Fruit fly (Drosophila melanogaster): ENCODE results near the gene pigeon.
A peak's percentile ranks its signal among the peaks of the same experiment; 100 is the strongest.

pigeon gene

dm6 chr2L:19190195-19190594 is 4.4 kb downstream of the pigeon start, which contains the start of gene drl (continued):
- no peak for TF ChIP-seq CG6654 (GFP tag; optimal IDR thresholded peaks at IDR 0.05)
- no peak for TF ChIP-seq CG7556 (GFP tag; optimal IDR thresholded peaks at IDR 0.05)
- TF ChIP-seq dati (GFP tag; IDR thresholded peaks at IDR 0.05) = no peak
- no peak for TF ChIP-seq cato (GFP tag; optimal IDR thresholded peaks at IDR 0.05; ENCODE audit: borderline replicate concordance)
- TF ChIP-seq CG15601 (tag; optimal IDR thresholded peaks at IDR 0.05) = peak; percentile 9
- no peak for TF ChIP-seq da (GFP tag; optimal IDR thresholded peaks at IDR 0.05)
- peak; percentile 60 for TF ChIP-seq ato (GFP tag; IDR thresholded peaks at IDR 0.05; ENCODE audit: partially characterized antibody)
- TF ChIP-seq lbe (GFP tag; optimal IDR thresholded peaks at IDR 0.05) = no peak
- TF ChIP-seq Oli (tag; optimal IDR thresholded peaks at IDR 0.05) = no peak
- peak; percentile 1 for TF ChIP-seq CG8388 (GFP tag; optimal IDR thresholded peaks at IDR 0.05)
- no peak for TF ChIP-seq tgo (GFP tag; IDR thresholded peaks at IDR 0.05)
- TF ChIP-seq bcd (GFP tag; optimal IDR thresholded peaks at IDR 0.05) = no peak
- no peak for TF ChIP-seq CG18476 (GFP tag; optimal IDR thresholded peaks at IDR 0.05)
- TF ChIP-seq CG6272 (GFP tag; IDR thresholded peaks at IDR 0.05) = no peak
- TF ChIP-seq CG12299 (tag; optimal IDR thresholded peaks at IDR 0.05) = peak; percentile 12
- peak; percentile 10 for TF ChIP-seq CG6854 (GFP tag; optimal IDR thresholded peaks at IDR 0.05)
- TF ChIP-seq onecut (GFP tag; IDR thresholded peaks at IDR 0.05) = peak; percentile 27; the same call in 1 of the 2 replicates
- TF ChIP-seq CG18619 (GFP tag; optimal IDR thresholded peaks at IDR 0.05) = no peak
- no peak for TF ChIP-seq CG14965 (GFP tag; optimal IDR thresholded peaks at IDR 0.05; ENCODE audit: borderline replicate concordance)
- no peak for TF ChIP-seq ap (GFP tag; IDR thresholded peaks at IDR 0.05)
- peak; percentile 51 for TF ChIP-seq bigmax (GFP tag; optimal IDR thresholded peaks at IDR 0.05)
- no peak for TF ChIP-seq HLH4C (GFP tag; IDR thresholded peaks at IDR 0.05; ENCODE audit: partially characterized antibody)
- TF ChIP-seq CG11247 (GFP tag; IDR thresholded peaks at IDR 0.05) = peak; percentile 6; the same call in 1 of the 2 replicates
- TF ChIP-seq HLHmδ (GFP tag; optimal IDR thresholded peaks at IDR 0.05) = peak; percentile 97
- no peak for TF ChIP-seq gsb (GFP tag; IDR thresholded peaks at IDR 0.05)
- TF ChIP-seq H15 (GFP tag; IDR thresholded peaks at IDR 0.05) = 0 out of 3 replicates have a peak, but pooled peaks have one; percentile 8
- TF ChIP-seq CG3995 (GFP tag; optimal IDR thresholded peaks at IDR 0.05) = no peak
- TF ChIP-seq CG32532 (GFP tag; IDR thresholded peaks at IDR 0.05) = peak; percentile 17; the same call in 1 of the 2 replicates
- TF ChIP-seq CG13296 (GFP tag; optimal IDR thresholded peaks at IDR 0.05) = peak; percentile 39
- peak; percentile 43; the same call in 1 of the 3 replicates for TF ChIP-seq zen2 (GFP tag; IDR thresholded peaks at IDR 0.05; ENCODE audit: partially characterized antibody)
- no peak for TF ChIP-seq crp (GFP tag; optimal IDR thresholded peaks at IDR 0.05)
- TF ChIP-seq ind (GFP tag; optimal IDR thresholded peaks at IDR 0.05) = no peak
- peak; percentile 3 for TF ChIP-seq MESR4 (GFP tag; optimal IDR thresholded peaks at IDR 0.05)
- TF ChIP-seq cg (GFP tag; optimal IDR thresholded peaks at IDR 0.05) = no peak
- TF ChIP-seq Sry-δ (GFP tag; optimal IDR thresholded peaks at IDR 0.05) = no peak
- TF ChIP-seq Dfd (GFP tag; optimal IDR thresholded peaks at IDR 0.05) = no peak
- TF ChIP-seq Dll (GFP tag; IDR thresholded peaks at IDR 0.05; ENCODE audit: partially characterized antibody) = no peak
- TF ChIP-seq Adf1 (GFP tag; IDR thresholded peaks at IDR 0.05) = no peak; the same call in 1 of the 2 replicates
- no peak; the same call in 1 of the 2 replicates for TF ChIP-seq CG31441 (GFP tag; IDR thresholded peaks at IDR 0.05)
- 0 out of 2 replicates have a peak, but pooled peaks have one; percentile 22 for TF ChIP-seq CG43689 (GFP tag; IDR thresholded peaks at IDR 0.05)
- peak; percentile 20 for TF ChIP-seq CG4328 (GFP tag; optimal IDR thresholded peaks at IDR 0.05)
- TF ChIP-seq CG16863 (GFP tag; optimal IDR thresholded peaks at IDR 0.05) = no peak
- TF ChIP-seq pfk (GFP tag; optimal IDR thresholded peaks at IDR 0.05) = peak; percentile 49
- TF ChIP-seq Tbp (GFP tag; optimal IDR thresholded peaks at IDR 0.05) = no peak
- peak; percentile 12 for TF ChIP-seq Asciz (GFP tag; optimal IDR thresholded peaks at IDR 0.05)
- TF ChIP-seq kay (GFP tag; optimal IDR thresholded peaks at IDR 0.05) = no peak
- no peak for TF ChIP-seq Hmx (GFP tag; optimal IDR thresholded peaks at IDR 0.05)
- peak; percentile 69 for TF ChIP-seq D (optimal IDR thresholded peaks at IDR 0.05)
- no peak for TF ChIP-seq D (GFP tag; optimal IDR thresholded peaks at IDR 0.05)
- peak; percentile 29 for TF ChIP-seq Fer3 (tag; optimal IDR thresholded peaks at IDR 0.05)
- TF ChIP-seq YL-1 (GFP tag; optimal IDR thresholded peaks at IDR 0.05) = no peak
